Worm (Caenorhabditis elegans) whole organism, L1 larva: Measurements from ENCODE around the gene tgn-38.

Source experiments
- C34B4.2 ChIP-seq: sonication (generic microtip); optimal IDR thresholded peaks from 2 replicates; lab custom pipeline; 2017; ENCODE audit warnings: mild to moderate bottlenecking, missing genetic modification characterization, missing compliant biosample characterization
- blmp-1 ChIP-seq: fragments of 150-350 bp; optimal IDR thresholded peaks from 2 replicates; lab custom pipeline; 2014; ENCODE audit warnings: missing biosample characterization, missing genetic modification characterization
- ceh-90 ChIP-seq: sonication (generic microtip); optimal IDR thresholded peaks from 2 replicates; lab custom pipeline; 2016; ENCODE audit warnings: missing genetic modification characterization, missing compliant biosample characterization
- dsc-1 ChIP-seq: sonication (generic microtip); optimal IDR thresholded peaks from 2 replicates; lab custom pipeline; 2016; ENCODE audit warnings: mild to moderate bottlenecking, missing genetic modification characterization, missing compliant biosample characterization
- egl-27 ChIP-seq, 2 experiments: fragments of 150-350 bp in 1 of 2; sonication (generic microtip); optimal IDR thresholded peaks; 3 replicates each; lab custom pipeline; 2017 to 2018; ENCODE audit warnings: missing biosample characterization in 2 of 2, missing genetic modification characterization in 2 of 2, missing genetic modification reagents in 2 of 2
- fkh-8 ChIP-seq: sonication (generic microtip); optimal IDR thresholded peaks from 2 replicates; lab custom pipeline; 2016; ENCODE audit warnings: mild to moderate bottlenecking, missing genetic modification characterization, missing compliant biosample characterization
- hlh-4 ChIP-seq: sonication (generic microtip); optimal IDR thresholded peaks from 2 replicates; lab custom pipeline; 2016; ENCODE audit warnings: mild to moderate bottlenecking, missing genetic modification characterization, missing compliant biosample characterization
- lin-13 ChIP-seq: fragments of 150-350 bp; optimal IDR thresholded peaks from 2 replicates; lab custom pipeline; 2014; ENCODE audit warnings: missing biosample characterization, missing genetic modification reagents, missing genetic modification characterization
- lin-14 ChIP-seq: fragments of 200-800 bp; sonication (Bioruptor generic); optimal IDR thresholded peaks from 2 replicates; lab custom pipeline; 2018; ENCODE audit warnings: mild to moderate bottlenecking, missing genetic modification characterization, moderate library complexity, missing compliant biosample characterization
- lir-3 ChIP-seq: sonication (generic microtip); optimal IDR thresholded peaks from 2 replicates; lab custom pipeline; 2016; ENCODE audit warnings: mild to moderate bottlenecking, missing genetic modification characterization, moderate library complexity, missing compliant biosample characterization; ENCODE audit not compliant: poor library complexity
- nhr-237 ChIP-seq: fragments of 150-350 bp; optimal IDR thresholded peaks from 2 replicates; lab custom pipeline; 2014; ENCODE audit warnings: missing biosample characterization, missing genetic modification characterization
- nhr-85 ChIP-seq: sonication (generic microtip); peaks from one replicate; lab custom pipeline; 2016; ENCODE audit warnings: missing genetic modification characterization, inconsistent platforms, missing compliant biosample characterization
- unc-30 ChIP-seq: sonication (generic microtip); optimal IDR thresholded peaks from 2 replicates; lab custom pipeline; 2017; ENCODE audit warnings: missing biosample characterization, missing genetic modification characterization
- unc-62 ChIP-seq: fragments of 150-350 bp; optimal IDR thresholded peaks from 2 replicates; lab custom pipeline; 2014; ENCODE audit warnings: missing biosample characterization, missing genetic modification reagents, missing genetic modification characterization
- vab-15 ChIP-seq: sonication (generic microtip); optimal IDR thresholded peaks from 2 replicates; lab custom pipeline; 2017; ENCODE audit warnings: missing genotype, mild to moderate bottlenecking, missing genetic modification characterization, missing compliant biosample characterization
- zag-1 ChIP-seq: fragments of 150-350 bp; optimal IDR thresholded peaks from 2 replicates; lab custom pipeline; 2014; ENCODE audit warnings: missing biosample characterization, missing genetic modification characterization

The tgn-38 gene

DNA sequence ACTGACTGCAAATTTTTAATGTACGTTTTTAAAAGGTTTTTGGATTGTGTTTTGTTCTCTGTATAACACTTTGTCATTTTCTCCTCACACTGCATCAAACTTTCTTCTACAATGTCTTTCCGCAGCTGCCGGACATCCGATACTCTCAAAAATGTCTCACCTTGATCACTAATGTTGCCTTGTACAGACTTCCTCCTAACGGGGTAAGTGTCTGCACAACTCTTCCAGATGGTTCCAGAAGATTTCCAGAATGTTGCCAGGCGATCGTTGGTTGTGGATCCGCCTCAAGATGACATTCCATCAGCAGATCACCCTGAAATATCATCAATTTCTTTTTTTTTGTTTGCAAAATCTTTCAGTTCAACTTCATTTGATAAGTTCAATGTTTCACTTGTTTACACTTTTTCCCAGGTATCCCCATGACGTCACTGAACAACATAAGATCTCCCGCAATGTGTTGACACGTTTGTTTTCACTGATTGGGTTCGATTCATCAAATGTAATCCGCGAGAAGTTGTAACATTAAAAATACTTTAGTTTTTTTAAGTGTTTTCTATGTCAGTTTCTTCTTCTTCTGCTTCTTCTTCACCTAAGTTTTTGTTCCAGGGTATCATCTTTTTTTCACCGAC lies 19.8 kb downstream of the tgn-38 start (continued):
- no peak for TF ChIP-seq hlh-4 (tag; lab: Kevin White, UChicago)
- TF ChIP-seq unc-62 (GFP tag; lab: Kevin White, UChicago): no peak
- TF ChIP-seq nhr-237 (tag; lab: Kevin White, UChicago): no peak
- TF ChIP-seq zag-1 (tag; lab: Kevin White, UChicago): no peak
- TF ChIP-seq C34B4.2 (tag; lab: Kevin White, UChicago): no peak
- no peak for TF ChIP-seq dsc-1
- peak; percentile 19 for TF ChIP-seq nhr-85 (tag; lab: Kevin White, UChicago)
- TF ChIP-seq lir-3 (tag; lab: Kevin White, UChicago): no peak
- TF ChIP-seq fkh-8 (tag; lab: Kevin White, UChicago): no peak
- peak; percentile 46 for TF ChIP-seq blmp-1
- TF ChIP-seq, all 84 proteins: peak for 7

- TF ChIP-seq lin-13 (GFP tag; lab: Kevin White, UChicago) (no peak), nhr-85 (tag; lab: Kevin White, UChicago) (peak; percentile 45)
Observed at ce11 chrIV:12005090-12005770, 23.7 kb downstream of the tgn-38 start.

ce11 chrIV:11986407-11986806 lies 42.6 kb downstream of the tgn-38 start:
- TF ChIP-seq ceh-90 (tag; lab: Kevin White, UChicago): no peak
- TF ChIP-seq unc-30 (tag; lab: Kevin White, UChicago): no peak
- no peak for TF ChIP-seq lin-14 (GFP tag; lab: Kevin White, UChicago)
- TF ChIP-seq vab-15 (tag; lab: Kevin White, UChicago): no peak
- no peak for TF ChIP-seq egl-27 (tag; optimal IDR thresholded peaks at IDR 0.05; lab: Kevin White, UChicago)
